Fruit fly (Drosophila melanogaster): Measurements from ENCODE around the gene sty.

DNA sequence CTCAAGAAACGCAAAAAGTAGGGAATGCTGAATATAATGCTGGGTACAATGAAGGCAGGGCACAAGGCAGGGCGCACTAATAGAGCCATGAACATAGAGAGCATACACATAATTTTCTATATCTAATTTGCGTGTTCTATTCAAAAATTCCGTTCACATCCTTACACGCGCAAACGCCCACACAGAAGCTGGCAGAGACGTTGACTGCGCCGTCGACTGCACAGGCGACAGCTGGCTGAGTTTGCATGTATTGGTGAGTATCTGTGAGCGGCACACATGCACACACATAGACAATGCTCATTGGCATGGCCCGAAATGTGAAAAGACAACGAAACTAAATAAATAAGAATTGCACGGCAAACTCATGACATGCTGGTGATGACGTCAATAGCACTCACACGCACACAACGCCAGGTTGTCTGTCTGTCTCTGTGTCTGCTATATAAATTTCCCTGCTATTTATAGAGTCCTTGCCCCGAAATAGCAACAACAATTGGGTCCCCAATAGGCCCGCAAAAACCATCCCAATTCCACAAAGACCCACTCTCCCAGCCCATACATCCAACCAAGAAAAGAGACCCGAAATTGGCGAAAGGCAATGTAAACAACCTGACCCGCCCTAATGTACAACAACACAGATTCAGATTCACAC, 13.6 kb downstream of the sty start:
- no peak for TF ChIP-seq psq (optimal IDR thresholded peaks at IDR 0.05)
- TF ChIP-seq pan (optimal IDR thresholded peaks at IDR 0.05): no peak
- no peak for TF ChIP-seq CG8478 (optimal IDR thresholded peaks at IDR 0.05)
- TF ChIP-seq Dll (optimal IDR thresholded peaks at IDR 0.05): no peak
- no peak for TF ChIP-seq usp (GFP tag; optimal IDR thresholded peaks at IDR 0.05)
